Worm (Caenorhabditis elegans) whole organism, late embryonic: ENCODE data around the gene sri-53.
"Not testable (repeated sequence)": the region's sequence is repeated elsewhere in the genome, so short reads cannot be mapped to it uniquely, and the experiment has no call there.

Source experiments
- F13H6.1 ChIP-seq: sonication (generic microtip); optimal IDR thresholded peaks from 2 replicates; lab custom pipeline; 2016; ENCODE audit warnings: missing genetic modification characterization, missing compliant biosample characterization
- K02D7.2 ChIP-seq: sonication (generic microtip); optimal IDR thresholded peaks from 2 replicates; lab custom pipeline; 2017; ENCODE audit warnings: mild to moderate bottlenecking, missing genetic modification characterization, missing compliant biosample characterization
- K09A11.1 ChIP-seq: sonication (generic microtip); optimal IDR thresholded peaks from 2 replicates; lab custom pipeline; 2017; ENCODE audit warnings: antibody characterized with exemption, mild to moderate bottlenecking, missing genetic modification characterization, missing compliant biosample characterization; ENCODE audit not compliant: insufficient read depth
- Y22D7AL.16 ChIP-seq: sonication (generic microtip); optimal IDR thresholded peaks from 2 replicates; lab custom pipeline; 2016; ENCODE audit warnings: missing genetic modification characterization, missing compliant biosample characterization
- ahr-1 ChIP-seq: sonication (generic microtip); optimal IDR thresholded peaks from 2 replicates; lab custom pipeline; 2016; ENCODE audit warnings: missing genetic modification characterization, missing compliant biosample characterization
- ceh-18 ChIP-seq: sonication (generic microtip); optimal IDR thresholded peaks from 2 replicates; lab custom pipeline; 2016; ENCODE audit warnings: missing genetic modification characterization, missing compliant biosample characterization
- ceh-19 ChIP-seq: fragments of 200-800 bp; sonication (Bioruptor generic); optimal IDR thresholded peaks from 2 replicates; lab custom pipeline; 2018; ENCODE audit warnings: mild to moderate bottlenecking, missing genetic modification characterization, missing compliant biosample characterization
- ceh-2 ChIP-seq: sonication (generic microtip); optimal IDR thresholded peaks from 2 replicates; lab custom pipeline; 2016; ENCODE audit warnings: missing genotype, missing genetic modification characterization, missing compliant biosample characterization
- ceh-22 ChIP-seq: sonication (generic microtip); optimal IDR thresholded peaks from 2 replicates; lab custom pipeline; 2017; ENCODE audit warnings: missing biosample characterization, missing genetic modification characterization
- ceh-24 ChIP-seq: sonication (generic microtip); optimal IDR thresholded peaks from 2 replicates; lab custom pipeline; 2016; ENCODE audit warnings: mild to moderate bottlenecking, missing genetic modification characterization, missing compliant biosample characterization
- ceh-31 ChIP-seq: sonication (generic microtip); optimal IDR thresholded peaks from 2 replicates; lab custom pipeline; 2016; ENCODE audit warnings: missing genetic modification characterization, missing compliant biosample characterization
- ceh-45 ChIP-seq: fragments of 200-800 bp; sonication (Bioruptor generic); IDR thresholded peaks from 2 replicates; pipeline ENCODE4 v1.3.6; 2022; ENCODE audit warnings: missing genetic modification reagents, missing genetic modification characterization, missing compliant biosample characterization
- ceh-48 ChIP-seq: sonication (generic microtip); optimal IDR thresholded peaks from 2 replicates; lab custom pipeline; 2016; ENCODE audit warnings: missing genetic modification characterization, inconsistent platforms, missing compliant biosample characterization
- ceh-6 ChIP-seq: fragments of 200-800 bp; sonication (Bioruptor generic); optimal IDR thresholded peaks from 2 replicates; lab custom pipeline; 2018; ENCODE audit warnings: mild to moderate bottlenecking, missing genetic modification characterization, missing compliant biosample characterization
- ceh-9 ChIP-seq: sonication (generic microtip); optimal IDR thresholded peaks from 2 replicates; lab custom pipeline; 2016; ENCODE audit warnings: mild to moderate bottlenecking, missing genetic modification characterization, inconsistent platforms, missing compliant biosample characterization
- dmd-4 ChIP-seq: sonication (generic microtip); optimal IDR thresholded peaks from 2 replicates; lab custom pipeline; 2016; ENCODE audit warnings: borderline replicate concordance, missing genetic modification characterization, missing compliant biosample characterization
- dve-1 ChIP-seq: sonication (generic microtip); optimal IDR thresholded peaks from 2 replicates; lab custom pipeline; 2017; ENCODE audit warnings: antibody characterized with exemption, mild to moderate bottlenecking, missing genetic modification characterization, missing compliant biosample characterization
- elt-2 ChIP-seq: sonication (generic microtip); optimal IDR thresholded peaks from 2 replicates; lab custom pipeline; 2016; ENCODE audit warnings: missing genetic modification reagents, missing genetic modification characterization, missing compliant biosample characterization
- eyg-1 ChIP-seq: sonication (generic microtip); optimal IDR thresholded peaks from 2 replicates; lab custom pipeline; 2016; ENCODE audit warnings: missing genotype, missing genetic modification characterization, missing compliant biosample characterization
- fax-1 ChIP-seq: sonication (generic microtip); optimal IDR thresholded peaks from 2 replicates; lab custom pipeline; 2016; ENCODE audit warnings: missing genotype, missing genetic modification characterization, missing compliant biosample characterization
- fkh-10 ChIP-seq: fragments of 150-350 bp; optimal IDR thresholded peaks from 2 replicates; lab custom pipeline; 2014; ENCODE audit warnings: missing biosample characterization, missing genetic modification reagents, missing genetic modification characterization
- gmeb-2 ChIP-seq: sonication (generic microtip); optimal IDR thresholded peaks from 2 replicates; lab custom pipeline; 2016; ENCODE audit warnings: missing genetic modification characterization, inconsistent platforms, missing compliant biosample characterization
- hlh-13 ChIP-seq: fragments of 200-800 bp; sonication (Bioruptor generic); optimal IDR thresholded peaks from 2 replicates; lab custom pipeline; 2018; ENCODE audit warnings: mild to moderate bottlenecking, missing genetic modification characterization, missing compliant biosample characterization
- madf-2 ChIP-seq: sonication (generic microtip); optimal IDR thresholded peaks from 2 replicates; lab custom pipeline; 2017; ENCODE audit warnings: missing genetic modification characterization, missing compliant biosample characterization
- nhr-11 ChIP-seq: fragments of 150-350 bp; optimal IDR thresholded peaks from 2 replicates; lab custom pipeline; 2014; ENCODE audit warnings: missing biosample characterization, missing genetic modification characterization
- nhr-232 ChIP-seq: sonication (generic microtip); optimal IDR thresholded peaks from 2 replicates; lab custom pipeline; 2016; ENCODE audit warnings: missing genetic modification characterization, missing compliant biosample characterization
- npax-4 ChIP-seq: sonication (generic microtip); optimal IDR thresholded peaks from 2 replicates; lab custom pipeline; 2016; ENCODE audit warnings: missing genetic modification characterization, missing compliant biosample characterization
- odd-2 ChIP-seq: sonication (generic microtip); optimal IDR thresholded peaks from 2 replicates; lab custom pipeline; 2017; ENCODE audit warnings: antibody characterized with exemption, mild to moderate bottlenecking, missing genetic modification characterization, missing compliant biosample characterization
- pag-3 ChIP-seq: sonication (generic microtip); optimal IDR thresholded peaks from 2 replicates; lab custom pipeline; 2016; ENCODE audit warnings: missing compliant biosample characterization, missing genetic modification characterization, borderline replicate concordance
- pat-9 ChIP-seq: fragments of 200-800 bp; sonication (Bioruptor generic); optimal IDR thresholded peaks from 2 replicates; lab custom pipeline; 2018; ENCODE audit warnings: mild to moderate bottlenecking, missing genetic modification characterization, moderate library complexity, missing compliant biosample characterization
- pax-1 ChIP-seq: fragments of 150-350 bp; optimal IDR thresholded peaks from 2 replicates; lab custom pipeline; 2014; ENCODE audit warnings: missing biosample characterization, missing genetic modification characterization
- pha-2 ChIP-seq: sonication (generic microtip); optimal IDR thresholded peaks from 2 replicates; lab custom pipeline; 2017; ENCODE audit warnings: mild to moderate bottlenecking, missing genetic modification characterization, missing compliant biosample characterization
- pqm-1 ChIP-seq: sonication (generic microtip); optimal IDR thresholded peaks from 2 replicates; lab custom pipeline; 2016; ENCODE audit warnings: missing genetic modification characterization, missing compliant biosample characterization
- pros-1 ChIP-seq: fragments of 150-350 bp; optimal IDR thresholded peaks from 2 replicates; lab custom pipeline; 2014; ENCODE audit warnings: missing biosample characterization, missing genetic modification reagents, missing genetic modification characterization
- ref-2 ChIP-seq: sonication (generic microtip); optimal IDR thresholded peaks from 2 replicates; lab custom pipeline; 2016; ENCODE audit warnings: missing genetic modification characterization, missing compliant biosample characterization
- sdc-2 ChIP-seq: sonication (generic microtip); optimal IDR thresholded peaks from 2 replicates; lab custom pipeline; 2016; ENCODE audit warnings: missing genotype, missing genetic modification characterization, missing compliant biosample characterization
- syd-9 ChIP-seq: sonication (generic microtip); optimal IDR thresholded peaks from 2 replicates; lab custom pipeline; 2016; ENCODE audit warnings: mild to moderate bottlenecking, missing genetic modification characterization, moderate library complexity, missing compliant biosample characterization
- unc-42 ChIP-seq: sonication (generic microtip); optimal IDR thresholded peaks from 2 replicates; lab custom pipeline; 2016; ENCODE audit warnings: missing genotype, missing genetic modification characterization, missing compliant biosample characterization
- unc-55 ChIP-seq: sonication (generic microtip); optimal IDR thresholded peaks from 2 replicates; lab custom pipeline; 2017; ENCODE audit warnings: missing biosample characterization, missing genetic modification reagents, missing genetic modification characterization
- zip-5 ChIP-seq: sonication (generic microtip); optimal IDR thresholded peaks from 2 replicates; lab custom pipeline; 2016; ENCODE audit warnings: missing genetic modification characterization, missing compliant biosample characterization

The sri-53 gene

DNA sequence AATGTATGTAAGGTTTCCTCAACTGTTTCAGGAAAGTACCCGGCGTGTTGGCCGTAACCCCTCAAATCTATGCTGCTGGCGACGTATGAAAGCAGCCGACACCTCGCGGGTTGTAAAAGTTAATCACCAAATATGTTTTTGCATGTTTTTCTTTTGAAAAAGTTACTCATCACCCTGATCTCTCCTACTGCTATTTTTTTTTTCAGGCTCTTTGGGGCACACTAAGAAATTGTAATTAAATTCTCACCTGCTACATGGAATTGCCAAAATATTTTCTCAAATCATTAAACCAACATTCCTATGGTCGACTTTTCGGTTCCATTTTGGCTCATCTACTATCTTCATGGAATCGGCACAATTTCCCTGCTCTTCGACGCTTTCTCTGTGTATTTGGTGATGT, 17.6 kb downstream of the sri-53 start, which contains the start of gene sri-78:
sri-78 (plus strand) TSS at position 301 of the 400 bp plus-strand sequence.
- not testable (repeated sequence) for TF ChIP-seq ceh-2; ceh-18; K02D7.2 (tag; lab: Kevin White, UChicago)

DNA sequence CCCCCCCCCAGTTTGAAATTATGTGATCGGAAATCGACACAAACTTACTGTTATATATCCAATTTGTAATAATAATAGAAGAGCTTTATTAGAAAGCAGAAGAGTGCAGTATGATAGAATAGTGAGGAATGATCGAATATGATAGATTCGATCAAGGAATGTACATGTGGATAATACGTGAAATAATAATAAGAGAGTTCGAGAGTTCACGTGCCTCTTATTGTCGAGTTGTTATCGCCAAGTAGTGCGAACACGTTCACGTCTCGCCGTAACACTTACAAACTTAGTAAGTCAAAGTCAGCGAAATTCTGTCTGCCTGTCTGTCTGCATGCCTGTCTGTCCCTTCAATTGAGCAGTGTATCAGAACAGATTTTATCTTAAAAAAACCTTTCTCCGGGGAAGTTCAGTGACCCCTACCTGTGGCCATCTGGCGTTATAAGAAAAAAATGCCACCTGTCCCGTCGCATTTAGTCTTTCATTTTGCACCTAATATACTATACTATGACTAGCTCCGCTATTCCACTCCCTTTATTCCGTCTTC, 19.0 kb downstream of the sri-53 start, which contains the start of the genes Y27F2A.6 and Y27F2A.8:
Y27F2A.6 (minus strand) TSS at position 101 of the 541 bp plus-strand sequence.
Y27F2A.8 (plus strand) TSS at position 491 of the 541 bp plus-strand sequence.
- TF ChIP-seq pag-3 (tag; lab: Kevin White, UChicago); ceh-22 (tag; lab: Kevin White, UChicago); hlh-13 (GFP tag; lab: Kevin White, UChicago): not testable (repeated sequence)

DNA sequence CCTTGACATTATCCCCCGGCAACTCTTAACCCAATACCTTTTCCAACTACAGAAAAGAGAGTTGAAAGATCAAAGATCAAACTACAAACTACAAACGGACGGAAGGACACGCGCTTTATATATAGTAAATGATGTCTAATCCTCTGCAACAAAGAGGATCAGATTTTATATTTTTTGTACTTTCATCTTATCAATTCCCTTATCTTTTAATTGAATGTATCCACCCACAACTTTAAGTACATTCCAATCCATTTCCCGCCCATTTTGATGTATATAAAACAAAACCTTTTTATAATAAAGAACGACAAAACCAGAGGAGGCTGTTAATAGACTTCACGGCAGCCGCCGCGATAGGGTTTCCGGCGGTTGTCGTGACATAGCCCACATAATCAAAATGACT, 24.8 kb downstream of the sri-53 start, which contains the start of gene sri-40:
sri-40 (plus strand) TSS at position 301 of the 400 bp plus-strand sequence.
- not testable (repeated sequence) for TF ChIP-seq sdc-2 (tag; lab: Kevin White, UChicago); K09A11.1 (tag; lab: Kevin White, UChicago); ceh-19 (GFP tag; lab: Kevin White, UChicago)

DNA sequence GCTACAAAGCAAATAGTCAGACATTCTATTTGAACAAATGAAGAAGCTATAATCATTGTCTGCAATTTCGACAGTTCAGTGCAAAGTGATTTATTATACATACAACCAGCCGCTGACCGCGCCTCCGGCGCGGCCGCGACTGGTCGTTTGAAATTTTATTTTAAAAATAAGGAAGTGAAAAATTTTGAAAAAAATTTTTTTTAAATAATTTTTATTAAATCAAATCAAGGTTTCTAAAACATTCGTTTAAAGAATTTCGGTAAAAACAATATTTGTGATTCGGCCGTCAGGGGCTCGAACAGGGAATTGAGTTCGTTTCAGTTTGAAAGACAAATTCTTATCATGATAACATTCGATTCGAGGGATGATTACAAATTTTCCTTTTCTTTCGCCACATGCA, 30.2 kb downstream of the sri-53 start, which contains the start of gene Y27F2A.10:
Y27F2A.10 (minus strand) TSS at position 101 of the 400 bp plus-strand sequence.
- TF ChIP-seq F13H6.1 (tag; lab: Kevin White, UChicago) (no peak), ceh-18 (no peak), nhr-11 (no peak), syd-9 (tag; lab: Kevin White, UChicago) (no peak), zip-5 (tag; lab: Kevin White, UChicago) (no peak), ref-2 (tag; lab: Kevin White, UChicago) (no peak), eyg-1 (tag; lab: Kevin White, UChicago) (no peak), fax-1 (tag; lab: Kevin White, UChicago) (no peak)
- TF ChIP-seq, all 69 proteins: peak for 0

DNA sequence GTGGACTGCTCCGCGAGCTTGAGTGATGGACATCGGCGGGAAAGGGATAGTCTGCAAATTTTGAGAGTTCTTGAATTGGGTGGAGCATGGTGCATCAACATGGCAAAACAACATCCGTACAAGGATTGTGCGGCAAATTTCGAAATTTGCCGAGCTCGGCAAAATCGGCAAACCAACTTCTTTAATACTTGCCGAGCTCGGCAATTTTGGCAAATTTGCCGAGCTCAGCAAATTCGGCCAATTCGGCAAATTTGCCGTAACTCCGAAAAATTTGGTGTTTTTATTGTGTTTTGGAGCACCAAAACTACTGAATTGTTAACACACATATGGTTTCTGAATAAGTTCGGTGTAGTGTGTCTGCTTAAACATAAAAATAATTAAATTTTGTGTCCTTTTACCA, 32.3 kb downstream of the sri-53 start, which contains the start of gene fbxc-55:
fbxc-55 (minus strand) TSS at position 101 of the 400 bp plus-strand sequence.
- no peak for TF ChIP-seq fkh-10 (GFP tag; lab: Kevin White, UChicago)
- no peak for TF ChIP-seq unc-55 (GFP tag; lab: Kevin White, UChicago)
- TF ChIP-seq pat-9: no peak
- TF ChIP-seq pax-1: no peak
- TF ChIP-seq dve-1 (tag; lab: Kevin White, UChicago): no peak
- no peak for TF ChIP-seq syd-9 (tag; lab: Kevin White, UChicago)
- no peak for TF ChIP-seq ceh-2
- TF ChIP-seq ceh-9 (tag; lab: Kevin White, UChicago): no peak
- no peak for TF ChIP-seq madf-2 (tag; lab: Kevin White, UChicago)
- no peak for TF ChIP-seq pqm-1 (tag; lab: Kevin White, UChicago)
- no peak for TF ChIP-seq unc-42 (tag; lab: Kevin White, UChicago)
- TF ChIP-seq ceh-24: no peak
- TF ChIP-seq npax-4: no peak
- no peak for TF ChIP-seq ceh-45 (GFP tag; lab: Robert Waterston, UW)

DNA sequence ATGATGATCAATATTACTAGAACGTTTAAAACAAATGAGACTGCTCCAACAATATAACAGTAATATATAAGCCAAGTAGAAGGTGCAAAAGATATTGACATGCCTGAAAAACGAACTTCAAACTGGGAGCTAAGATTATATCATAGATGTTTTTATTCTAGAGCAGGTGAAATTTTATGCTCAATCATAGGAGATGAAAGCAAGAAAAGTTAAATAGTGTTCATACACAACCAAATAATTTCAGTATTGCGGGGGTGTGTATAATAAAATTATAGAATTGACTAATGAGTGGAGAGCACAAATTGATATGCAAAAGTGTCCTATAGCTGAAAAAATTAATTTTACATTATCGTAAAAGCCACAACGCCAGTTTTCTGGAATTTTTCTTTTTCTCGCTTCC, 43.4 kb downstream of the sri-53 start, which contains the start of gene sri-34:
sri-34 (minus strand) TSS at position 101 of the 400 bp plus-strand sequence.
- TF ChIP-seq nhr-232 (tag; lab: Kevin White, UChicago) (no peak), pros-1 (tag; lab: Kevin White, UChicago) (no peak), Y22D7AL.16 (tag; lab: Kevin White, UChicago) (no peak), gmeb-2 (no peak), dmd-4 (tag; lab: Kevin White, UChicago) (no peak), ceh-48 (tag; lab: Kevin White, UChicago) (no peak), unc-42 (tag; lab: Kevin White, UChicago) (no peak), ceh-31 (tag; lab: Kevin White, UChicago) (no peak), elt-2 (no peak), ceh-6 (GFP tag; lab: Kevin White, UChicago) (no peak), K02D7.2 (tag; lab: Kevin White, UChicago) (no peak), ahr-1 (tag; lab: Kevin White, UChicago) (no peak), ceh-9 (tag; lab: Kevin White, UChicago) (no peak), pha-2 (tag; lab: Kevin White, UChicago) (no peak), zip-5 (tag; lab: Kevin White, UChicago) (no peak), odd-2 (no peak)
